Worm (Caenorhabditis elegans) whole organism, mixed stage, embryonic: Measurements from ENCODE around the gene F35E12.6.

ENCODE experiments used
- blmp-1 ChIP-seq: fragments of 150-350 bp; optimal IDR thresholded peaks from 2 replicates; lab custom pipeline; 2014; ENCODE audit warnings: missing biosample characterization, missing genetic modification characterization
- elt-1 ChIP-seq: sonication (generic microtip); optimal IDR thresholded peaks from 2 replicates; lab custom pipeline; 2017; ENCODE audit warnings: missing genetic modification characterization, mild to moderate bottlenecking, missing compliant biosample characterization, antibody characterized with exemption, moderate library complexity, borderline replicate concordance; ENCODE audit not compliant: insufficient read depth
- mls-2 ChIP-seq: sonication (generic microtip); optimal IDR thresholded peaks from 2 replicates; lab custom pipeline; 2016; ENCODE audit warnings: mild to moderate bottlenecking, missing genetic modification characterization, moderate library complexity, missing compliant biosample characterization
- nhr-237 ChIP-seq: fragments of 150-350 bp; optimal IDR thresholded peaks from 2 replicates; lab custom pipeline; 2014; ENCODE audit warnings: missing biosample characterization, missing genetic modification characterization
- nhr-76 ChIP-seq: sonication (generic microtip); optimal IDR thresholded peaks from 2 replicates; lab custom pipeline; 2017; ENCODE audit warnings: missing biosample characterization, missing genetic modification characterization
- pha-4 ChIP-seq: fragments of 150-350 bp; optimal IDR thresholded peaks from 2 replicates; lab custom pipeline; 2018; ENCODE audit warnings: missing biosample characterization, missing genetic modification reagents, missing genetic modification characterization
- unc-62 ChIP-seq: fragments of 150-350 bp; optimal IDR thresholded peaks from 2 replicates; lab custom pipeline; 2014; ENCODE audit warnings: missing biosample characterization, missing genetic modification reagents, missing genetic modification characterization
- ztf-11 ChIP-seq: fragments of 150-350 bp; optimal IDR thresholded peaks from 2 replicates; lab custom pipeline; 2014; ENCODE audit warnings: missing biosample characterization, missing genetic modification characterization

- no peak for TF ChIP-seq unc-62
- no peak for TF ChIP-seq elt-1
- no peak for TF ChIP-seq ztf-11 (tag; lab: Kevin White, UChicago)
- no peak for TF ChIP-seq pha-4
- TF ChIP-seq mls-2 (tag; lab: Kevin White, UChicago) = no peak
- no peak for TF ChIP-seq nhr-76 (tag; lab: Kevin White, UChicago)
- TF ChIP-seq blmp-1 = no peak
- no peak for TF ChIP-seq nhr-237
These were observed 10.5 kb downstream of the F35E12.6 start, which contains the start of gene fbxa-181 for ce11 chrV:13725574-13725973.
